Worm (Caenorhabditis elegans): ENCODE data around the gene C45G9.4.

- TF ChIP-seq unc-39 (tag; optimal IDR thresholded peaks at IDR 0.05) (no peak), blmp-1 (tag; optimal IDR thresholded peaks at IDR 0.05; ENCODE audit: insufficient read depth) (no peak), ZK546.5 (tag; optimal IDR thresholded peaks at IDR 0.05) (no peak), ama-1 (optimal IDR thresholded peaks at IDR 0.05) (no peak), C34F6.9 (tag; optimal IDR thresholded peaks at IDR 0.05) (no peak), elt-3 (tag; optimal IDR thresholded peaks at IDR 0.05) (no peak), nhr-6 (tag; optimal IDR thresholded peaks at IDR 0.05) (no peak), ceh-16 (tag; optimal IDR thresholded peaks at IDR 0.05) (no peak), mdl-1 (tag; optimal IDR thresholded peaks at IDR 0.05) (no peak), snpc-4 (tag; optimal IDR thresholded peaks at IDR 0.05) (no peak), nhr-23 (tag; optimal IDR thresholded peaks at IDR 0.05) (no peak), unc-62 (GFP tag; optimal IDR thresholded peaks at IDR 0.05) (no peak), zag-1 (tag; optimal IDR thresholded peaks at IDR 0.05) (no peak)
These were observed 20.8 kb downstream of the C45G9.4 start for ce11 chrIII:5083304-5083703.
